Fruit fly (Drosophila melanogaster): ENCODE results near the gene Cand1.

Cand1 gene

dm6 chr2L:10362408-10363067 lies at the start of gene Cand1, which contains the start of gene pim:
Gene Cand1, minus strand, starts transcription at chr2L:10362707.
Gene pim, plus strand, starts transcription at chr2L:10362989.
- TF ChIP-seq EcR (GFP tag; optimal IDR thresholded peaks at IDR 0.05), result no peak
- TF ChIP-seq psq (optimal IDR thresholded peaks at IDR 0.05), result no peak
- no peak for TF ChIP-seq usp (GFP tag; optimal IDR thresholded peaks at IDR 0.05)
- no peak for TF ChIP-seq CG8478 (optimal IDR thresholded peaks at IDR 0.05)
- TF ChIP-seq Dll (optimal IDR thresholded peaks at IDR 0.05), result no peak

dm6 chr2L:10408122-10408576 lies 45.6 kb upstream of the Cand1 start, which contains the start of the genes Ip259 and RpS27A:
Gene Ip259, plus strand, starts transcription at chr2L:10408352.
Gene RpS27A, plus strand, starts transcription at chr2L:10408352.
- TF ChIP-seq pan (optimal IDR thresholded peaks at IDR 0.05) (no peak), usp (GFP tag; optimal IDR thresholded peaks at IDR 0.05) (no peak), psq (optimal IDR thresholded peaks at IDR 0.05) (no peak)

- TF ChIP-seq EcR (GFP tag; optimal IDR thresholded peaks at IDR 0.05) (no peak), CG8478 (optimal IDR thresholded peaks at IDR 0.05) (no peak), Dll (optimal IDR thresholded peaks at IDR 0.05) (no peak), usp (GFP tag; optimal IDR thresholded peaks at IDR 0.05) (no peak), pan (optimal IDR thresholded peaks at IDR 0.05) (no peak), psq (optimal IDR thresholded peaks at IDR 0.05) (no peak)
These were observed 42.6 kb upstream of the Cand1 start, which contains the start of the genes CG17768, LSm-4 and Ir31a for dm6 chr2L:10405008-10405654. Gene CG17768, minus strand, starts transcription at chr2L:10405203. Gene LSm-4, minus strand, starts transcription at chr2L:10405203. Gene Ir31a, plus strand, starts transcription at chr2L:10405565.

dm6 chr2L:10403803-10404315 lies 41.4 kb upstream of the Cand1 start:
- TF ChIP-seq pan (optimal IDR thresholded peaks at IDR 0.05) (no peak), CG8478 (optimal IDR thresholded peaks at IDR 0.05) (no peak), Dll (optimal IDR thresholded peaks at IDR 0.05) (no peak), usp (GFP tag; optimal IDR thresholded peaks at IDR 0.05) (no peak), psq (optimal IDR thresholded peaks at IDR 0.05) (no peak), EcR (GFP tag; optimal IDR thresholded peaks at IDR 0.05) (no peak)

dm6 chr2L:10396877-10397587 lies 34.5 kb upstream of the Cand1 start:
- TF ChIP-seq pan (optimal IDR thresholded peaks at IDR 0.05), result no peak
- TF ChIP-seq Dll (optimal IDR thresholded peaks at IDR 0.05), result no peak
- no peak for TF ChIP-seq EcR (GFP tag; optimal IDR thresholded peaks at IDR 0.05)
- no peak for TF ChIP-seq CG8478 (optimal IDR thresholded peaks at IDR 0.05)
- TF ChIP-seq psq (optimal IDR thresholded peaks at IDR 0.05), result no peak
- no peak for TF ChIP-seq usp (GFP tag; optimal IDR thresholded peaks at IDR 0.05)

- no peak for TF ChIP-seq CG8478 (optimal IDR thresholded peaks at IDR 0.05)
- TF ChIP-seq psq (optimal IDR thresholded peaks at IDR 0.05), result no peak
- no peak for TF ChIP-seq Dll (optimal IDR thresholded peaks at IDR 0.05)
- no peak for TF ChIP-seq EcR (GFP tag; optimal IDR thresholded peaks at IDR 0.05)
- TF ChIP-seq pan (optimal IDR thresholded peaks at IDR 0.05), result no peak
- no peak for TF ChIP-seq usp (GFP tag; optimal IDR thresholded peaks at IDR 0.05)
These were observed 33.9 kb upstream of the Cand1 start, which contains the start of gene Cnot4 for dm6 chr2L:10396488-10396824. Gene Cnot4, plus strand, starts transcription at chr2L:10396716.

- TF ChIP-seq CG8478 (optimal IDR thresholded peaks at IDR 0.05) (no peak), psq (optimal IDR thresholded peaks at IDR 0.05) (no peak), usp (GFP tag; optimal IDR thresholded peaks at IDR 0.05) (no peak), pan (optimal IDR thresholded peaks at IDR 0.05) (no peak), Dll (optimal IDR thresholded peaks at IDR 0.05) (no peak)
These were observed 33.4 kb upstream of the Cand1 start, which contains the start of gene Mdh1 for dm6 chr2L:10395642-10396487. Gene Mdh1, minus strand, starts transcription at chr2L:10396332.

- TF ChIP-seq psq (optimal IDR thresholded peaks at IDR 0.05) (no peak), EcR (GFP tag; optimal IDR thresholded peaks at IDR 0.05) (no peak), usp (GFP tag; optimal IDR thresholded peaks at IDR 0.05) (no peak), pan (optimal IDR thresholded peaks at IDR 0.05) (no peak), Dll (optimal IDR thresholded peaks at IDR 0.05) (no peak), CG8478 (optimal IDR thresholded peaks at IDR 0.05) (no peak)
These were observed 32.5 kb upstream of the Cand1 start for dm6 chr2L:10395035-10395434.

dm6 chr2L:10393467-10393866 lies 31.0 kb upstream of the Cand1 start:
- TF ChIP-seq pan (optimal IDR thresholded peaks at IDR 0.05) (no peak), Dll (optimal IDR thresholded peaks at IDR 0.05) (no peak), CG8478 (optimal IDR thresholded peaks at IDR 0.05) (no peak), psq (optimal IDR thresholded peaks at IDR 0.05) (no peak), usp (GFP tag; optimal IDR thresholded peaks at IDR 0.05) (no peak), EcR (GFP tag; optimal IDR thresholded peaks at IDR 0.05) (no peak)

- no peak for TF ChIP-seq usp (GFP tag; optimal IDR thresholded peaks at IDR 0.05)
- TF ChIP-seq pan (optimal IDR thresholded peaks at IDR 0.05), result no peak
- no peak for TF ChIP-seq psq (optimal IDR thresholded peaks at IDR 0.05)
- no peak for TF ChIP-seq EcR (GFP tag; optimal IDR thresholded peaks at IDR 0.05)
- TF ChIP-seq Dll (optimal IDR thresholded peaks at IDR 0.05), result no peak
- TF ChIP-seq CG8478 (optimal IDR thresholded peaks at IDR 0.05), result no peak
These were observed 25.6 kb upstream of the Cand1 start, which contains the start of gene da for dm6 chr2L:10387869-10388726. Gene da, plus strand, starts transcription at chr2L:10388105.

All from whole organism.